Worm (Caenorhabditis elegans) whole organism, L2 larva: Measurements from ENCODE around the gene sdn-1.
A peak's percentile ranks its signal among the peaks of the same experiment; 100 is the strongest.

Source experiments
- C34F6.9 ChIP-seq: fragments of 150-350 bp; optimal IDR thresholded peaks from 2 replicates; lab custom pipeline; 2014; ENCODE audit warnings: missing biosample characterization, missing genetic modification characterization
- F13H6.1 ChIP-seq: sonication (generic microtip); optimal IDR thresholded peaks from 2 replicates; lab custom pipeline; 2016; ENCODE audit warnings: missing genetic modification characterization, missing compliant biosample characterization
- R02D3.7 ChIP-seq: fragments of 150-350 bp; optimal IDR thresholded peaks from 2 replicates; lab custom pipeline; 2014; ENCODE audit warnings: missing biosample characterization, missing genetic modification characterization
- Y55F3AM.14 ChIP-seq: fragments of 200-800 bp; sonication (Bioruptor generic); optimal IDR thresholded peaks from 2 replicates; lab custom pipeline; 2018; ENCODE audit warnings: mild to moderate bottlenecking, missing genetic modification characterization, missing compliant biosample characterization
- ZK546.5 ChIP-seq: sonication (generic microtip); optimal IDR thresholded peaks from 2 replicates; lab custom pipeline; 2017; ENCODE audit warnings: missing biosample characterization, missing genetic modification characterization
- alr-1 ChIP-seq: fragments of 150-350 bp; optimal IDR thresholded peaks from 2 replicates; lab custom pipeline; 2014; ENCODE audit warnings: missing biosample characterization, missing genetic modification characterization
- aly-2 ChIP-seq: fragments of 150-350 bp; optimal IDR thresholded peaks from 2 replicates; lab custom pipeline; 2014; ENCODE audit warnings: missing biosample characterization, missing genetic modification characterization
- blmp-1 ChIP-seq: sonication (generic microtip); optimal IDR thresholded peaks from 2 replicates; lab custom pipeline; 2017; ENCODE audit warnings: missing genetic modification characterization, mild to moderate bottlenecking, missing compliant biosample characterization, antibody characterized with exemption, moderate library complexity; ENCODE audit not compliant: insufficient read depth
- ceh-16 ChIP-seq: fragments of 150-350 bp; optimal IDR thresholded peaks from 2 replicates; lab custom pipeline; 2014; ENCODE audit warnings: missing biosample characterization, missing genetic modification characterization
- ceh-82 ChIP-seq: fragments of 150-350 bp; optimal IDR thresholded peaks from 2 replicates; lab custom pipeline; 2014; ENCODE audit warnings: missing biosample characterization, missing genetic modification characterization
- crh-2 ChIP-seq: sonication (generic microtip); optimal IDR thresholded peaks from 2 replicates; lab custom pipeline; 2017; ENCODE audit warnings: missing biosample characterization, missing genetic modification characterization
- dmd-4 ChIP-seq: sonication (generic microtip); optimal IDR thresholded peaks from 2 replicates; lab custom pipeline; 2017; ENCODE audit warnings: missing biosample characterization, missing genetic modification characterization
- egl-27 ChIP-seq: sonication (generic microtip); optimal IDR thresholded peaks from 3 replicates; lab custom pipeline; 2017; ENCODE audit warnings: missing biosample characterization, missing genetic modification reagents, missing genetic modification characterization
- elt-1 ChIP-seq: fragments of 150-350 bp; optimal IDR thresholded peaks from 2 replicates; lab custom pipeline; 2014; ENCODE audit warnings: missing biosample characterization, missing genetic modification characterization
- elt-3 ChIP-seq: sonication (generic microtip); optimal IDR thresholded peaks from 2 replicates; lab custom pipeline; 2017; ENCODE audit warnings: missing biosample characterization, missing genetic modification characterization
- fos-1 ChIP-seq: fragments of 150-350 bp; optimal IDR thresholded peaks from 2 replicates; lab custom pipeline; 2014; ENCODE audit warnings: missing biosample characterization, missing genetic modification characterization
- gmeb-1 ChIP-seq: fragments of 150-350 bp; optimal IDR thresholded peaks from 2 replicates; lab custom pipeline; 2014; ENCODE audit warnings: missing biosample characterization, missing genetic modification characterization
- lin-11 ChIP-seq: fragments of 150-350 bp; sonication (generic microtip); optimal IDR thresholded peaks from 2 replicates; lab custom pipeline; 2014; ENCODE audit warnings: missing biosample characterization, missing genetic modification characterization, inconsistent platforms, mixed read lengths
- lin-13 ChIP-seq: fragments of 150-350 bp; optimal IDR thresholded peaks from 2 replicates; lab custom pipeline; 2014; ENCODE audit warnings: missing biosample characterization, missing genetic modification reagents, missing genetic modification characterization
- lin-39 ChIP-seq: fragments of 150-350 bp; optimal IDR thresholded peaks from 2 replicates; lab custom pipeline; 2014; ENCODE audit warnings: missing biosample characterization, missing genetic modification reagents, missing genetic modification characterization
- lsy-2 ChIP-seq, 2 experiments: fragments of 150-350 bp in 1 of 2; sonication (generic microtip) in 1 of 2; optimal IDR thresholded peaks; 2 replicates each; lab custom pipeline; 2014 to 2017; ENCODE audit warnings: missing biosample characterization in 2 of 2, missing genetic modification characterization in 2 of 2
- mab-5 ChIP-seq: fragments of 150-350 bp; optimal IDR thresholded peaks from 2 replicates; lab custom pipeline; 2014; ENCODE audit warnings: missing biosample characterization, missing genetic modification characterization
- mbf-1 ChIP-seq: sonication (generic microtip); optimal IDR thresholded peaks from 2 replicates; lab custom pipeline; 2017; ENCODE audit warnings: missing biosample characterization, missing genetic modification characterization
- mdl-1 ChIP-seq, 2 experiments: fragments of 150-350 bp in 1 of 2; sonication (generic microtip) in 1 of 2; optimal IDR thresholded peaks; 2 replicates each; lab custom pipeline; 2017; ENCODE audit warnings: missing biosample characterization in 2 of 2, missing genetic modification characterization in 2 of 2
- nhr-10 ChIP-seq: sonication (generic microtip); optimal IDR thresholded peaks from 2 replicates; lab custom pipeline; 2017; ENCODE audit warnings: missing biosample characterization, missing genetic modification characterization
- nhr-11 ChIP-seq: fragments of 150-350 bp; optimal IDR thresholded peaks from 2 replicates; lab custom pipeline; 2014; ENCODE audit warnings: missing biosample characterization, missing genetic modification characterization
- nhr-129 ChIP-seq: fragments of 150-350 bp; optimal IDR thresholded peaks from 2 replicates; lab custom pipeline; 2014; ENCODE audit warnings: missing biosample characterization, missing genetic modification characterization
- nhr-21 ChIP-seq: fragments of 150-350 bp; optimal IDR thresholded peaks from 2 replicates; lab custom pipeline; 2014; ENCODE audit warnings: missing biosample characterization, missing genetic modification characterization
- nhr-23 ChIP-seq: fragments of 150-350 bp; optimal IDR thresholded peaks from 2 replicates; lab custom pipeline; 2014; ENCODE audit warnings: missing biosample characterization, missing genetic modification reagents, missing genetic modification characterization
- nhr-25 ChIP-seq: fragments of 150-350 bp; sonication (generic microtip); optimal IDR thresholded peaks from 3 replicates; lab custom pipeline; 2014; ENCODE audit warnings: missing biosample characterization, missing genetic modification characterization
- nhr-6 ChIP-seq: fragments of 150-350 bp; optimal IDR thresholded peaks from 2 replicates; lab custom pipeline; 2014; ENCODE audit warnings: missing biosample characterization, missing genetic modification characterization
- peb-1 ChIP-seq: fragments of 150-350 bp; optimal IDR thresholded peaks from 2 replicates; lab custom pipeline; 2014; ENCODE audit warnings: missing biosample characterization, missing genetic modification characterization
- sem-4 ChIP-seq: fragments of 150-350 bp; optimal IDR thresholded peaks from 2 replicates; lab custom pipeline; 2014; ENCODE audit warnings: missing biosample characterization, missing genetic modification reagents, missing genetic modification characterization
- skn-1 ChIP-seq: sonication (generic microtip); optimal IDR thresholded peaks from 2 replicates; lab custom pipeline; 2017; ENCODE audit warnings: missing biosample characterization, missing genetic modification characterization
- sma-3 ChIP-seq: sonication (generic microtip); optimal IDR thresholded peaks from 2 replicates; lab custom pipeline; 2016; ENCODE audit warnings: missing genetic modification reagents, missing genetic modification characterization, missing compliant biosample characterization
- sma-9 ChIP-seq, 2 experiments: fragments of 150-350 bp in 1 of 2; sonication (generic microtip) in 1 of 2; optimal IDR thresholded peaks; 2 replicates each; lab custom pipeline; 2014 to 2016; ENCODE audit warnings: missing genetic modification characterization in 2 of 2, mild to moderate bottlenecking in 1 of 2, missing biosample characterization in 1 of 2, missing compliant biosample characterization in 1 of 2, missing genetic modification reagents in 1 of 2, moderate library complexity in 1 of 2
- snpc-4 ChIP-seq: fragments of 150-350 bp; optimal IDR thresholded peaks from 2 replicates; lab custom pipeline; 2014; ENCODE audit warnings: missing biosample characterization, missing genetic modification characterization
- unc-55 ChIP-seq: fragments of 150-350 bp; sonication (generic microtip); optimal IDR thresholded peaks from 3 replicates; lab custom pipeline; 2014; ENCODE audit warnings: missing biosample characterization, missing genetic modification reagents, missing genetic modification characterization
- zag-1 ChIP-seq: fragments of 150-350 bp; optimal IDR thresholded peaks from 2 replicates; lab custom pipeline; 2014; ENCODE audit warnings: missing biosample characterization, missing genetic modification characterization
- ztf-1 ChIP-seq: fragments of 200-800 bp; sonication (Bioruptor generic); conservative IDR thresholded peaks from 2 replicates; pipeline ENCODE4 v1.3.6; 2022; ENCODE audit warnings: missing genetic modification characterization, missing compliant biosample characterization
- ztf-11 ChIP-seq: sonication (generic microtip); optimal IDR thresholded peaks from 2 replicates; lab custom pipeline; 2017; ENCODE audit warnings: missing biosample characterization, missing genetic modification characterization
- ztf-4 ChIP-seq: fragments of 150-350 bp; optimal IDR thresholded peaks from 2 replicates; lab custom pipeline; 2014; ENCODE audit warnings: missing biosample characterization, missing genetic modification characterization

sdn-1 gene

ce11 chrX:10593234-10593633 is at the start of gene sdn-1:
Gene sdn-1 (minus strand): TSS chrX:10593334.
- TF ChIP-seq Y55F3AM.14 (GFP tag; lab: Kevin White, UChicago) = no peak
- TF ChIP-seq lin-13 (GFP tag; lab: Kevin White, UChicago) = no peak
- TF ChIP-seq fos-1 (tag; lab: Kevin White, UChicago) = no peak
- TF ChIP-seq nhr-10 (tag; lab: Kevin White, UChicago) = no peak
- no peak for TF ChIP-seq aly-2
- no peak for TF ChIP-seq alr-1 (tag; lab: Kevin White, UChicago)
- no peak for TF ChIP-seq nhr-11 (tag; lab: Kevin White, UChicago)
- TF ChIP-seq sma-9 (GFP tag; optimal IDR thresholded peaks at IDR 0.05; lab: Kevin White, UChicago) = no peak
- no peak for TF ChIP-seq sma-9 (tag; optimal IDR thresholded peaks at IDR 0.05; lab: Kevin White, UChicago)
- TF ChIP-seq ZK546.5 (tag; lab: Kevin White, UChicago) = no peak
- no peak for TF ChIP-seq mdl-1 (tag; optimal IDR thresholded peaks at IDR 0.05; lab: Kevin White, UChicago)
- no peak for TF ChIP-seq R02D3.7 (tag; lab: Kevin White, UChicago)
- TF ChIP-seq sem-4 (tag; lab: Kevin White, UChicago) = no peak
- no peak for TF ChIP-seq ceh-16 (tag; lab: Kevin White, UChicago)

DNA sequence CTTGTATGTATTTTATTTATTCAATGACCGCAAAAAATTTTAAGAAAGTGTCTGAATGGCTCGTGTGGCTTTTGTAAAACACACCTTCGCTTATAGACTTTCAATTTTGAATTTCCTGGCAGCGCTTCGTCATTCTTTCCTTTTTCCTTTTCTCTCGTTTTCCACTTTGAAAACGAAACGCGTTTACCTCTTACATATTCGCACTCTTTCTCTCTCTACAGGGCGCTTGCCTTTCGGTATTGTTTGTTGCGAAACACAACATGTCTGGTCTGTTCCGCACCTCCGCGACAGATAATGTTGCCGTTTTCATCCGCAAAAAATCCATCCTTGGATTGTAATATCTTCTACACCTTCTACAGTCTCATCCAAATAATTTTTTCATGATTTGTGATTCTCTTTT is 47.4 kb upstream of the sdn-1 start:
- TF ChIP-seq blmp-1 (tag; lab: Kevin White, UChicago) (peak; percentile 65), unc-55 (peak; percentile 35), nhr-21 (tag; lab: Kevin White, UChicago) (peak; percentile 16), nhr-10 (tag; lab: Kevin White, UChicago) (no peak)

DNA sequence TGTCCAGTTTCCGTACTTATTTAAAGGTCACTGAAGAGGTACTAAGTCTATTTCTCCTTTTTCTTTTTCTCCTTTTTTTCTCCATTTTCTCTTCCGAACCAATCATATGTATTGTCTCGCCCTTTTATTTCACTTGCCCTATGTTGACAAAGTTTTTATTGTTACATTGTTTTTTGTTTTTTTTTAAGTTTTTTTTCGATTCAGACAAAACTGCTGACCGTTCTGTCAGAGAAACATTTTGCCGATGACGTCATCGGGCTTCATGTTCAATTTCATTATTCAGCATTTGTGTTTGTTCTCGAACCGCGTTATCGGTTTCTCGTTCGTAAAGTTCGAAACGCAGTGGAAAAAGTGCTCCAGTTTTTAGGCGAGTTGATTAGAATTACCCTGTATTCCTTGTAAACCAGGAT is 46.3 kb upstream of the sdn-1 start:
- TF ChIP-seq egl-27 (peak; percentile 36), elt-1 (tag; lab: Kevin White, UChicago) (no peak), nhr-10 (tag; lab: Kevin White, UChicago) (no peak), Y55F3AM.14 (GFP tag; lab: Kevin White, UChicago) (no peak), mdl-1 (tag; optimal IDR thresholded peaks at IDR 0.05; lab: Kevin White, UChicago) (no peak), ceh-82 (tag; lab: Kevin White, UChicago) (no peak), mbf-1 (no peak), nhr-21 (tag; lab: Kevin White, UChicago) (no peak), mab-5 (tag; lab: Kevin White, UChicago) (no peak), ztf-11 (tag; lab: Kevin White, UChicago) (no peak), nhr-129 (tag; lab: Kevin White, UChicago) (no peak), lin-11 (no peak), lin-39 (tag; lab: Kevin White, UChicago) (no peak), alr-1 (tag; lab: Kevin White, UChicago) (no peak), F13H6.1 (tag; lab: Kevin White, UChicago) (peak; percentile 35), nhr-11 (tag; lab: Kevin White, UChicago) (no peak), gmeb-1 (no peak), nhr-25 (tag; lab: Kevin White, UChicago) (no peak), ZK546.5 (tag; lab: Kevin White, UChicago) (no peak), peb-1 (tag; lab: Kevin White, UChicago) (no peak), nhr-23 (tag; lab: Kevin White, UChicago) (no peak), C34F6.9 (tag; lab: Kevin White, UChicago) (peak; percentile 33), dmd-4 (tag; lab: Kevin White, UChicago) (no peak), lsy-2 (tag; optimal IDR thresholded peaks at IDR 0.05; lab: Kevin White, UChicago) (no peak), zag-1 (tag; lab: Kevin White, UChicago) (no peak), ztf-4 (tag; lab: Kevin White, UChicago) (no peak), ztf-1 (GFP tag; lab: Robert Waterston, UW) (no peak), sem-4 (tag; lab: Kevin White, UChicago) (no peak), aly-2 (no peak), blmp-1 (tag; lab: Kevin White, UChicago) (peak; percentile 63), snpc-4 (tag; lab: Kevin White, UChicago) (no peak), skn-1 (no peak), crh-2 (tag; lab: Kevin White, UChicago) (peak; percentile 42), R02D3.7 (tag; lab: Kevin White, UChicago) (no peak), lin-13 (GFP tag; lab: Kevin White, UChicago) (no peak), nhr-6 (tag; lab: Kevin White, UChicago) (no peak), sma-3 (GFP tag; lab: Kevin White, UChicago) (peak; percentile 21), elt-3 (no peak), fos-1 (tag; lab: Kevin White, UChicago) (peak; percentile 90)
